Worm (Caenorhabditis elegans) whole organism, dauer: ENCODE measurements around the gene C18A3.7.

Experiments used
- unc-62 ChIP-seq: sonication (generic microtip); optimal IDR thresholded peaks from 2 replicates; lab custom pipeline; 2017; ENCODE audit warnings: missing biosample characterization, missing genetic modification reagents, missing genetic modification characterization

Gene C18A3.7

ce11 chrII:5701485-5701884 is 28.8 kb downstream of the C18A3.7 start:
- TF ChIP-seq unc-62 (GFP tag; lab: Kevin White, UChicago): no peak

ce11 chrII:5698869-5699268 is 31.4 kb downstream of the C18A3.7 start, which contains the start of the genes C25H3.10 and C25H3.1:
C25H3.10 (minus strand) TSS chrII:5698969.
C25H3.1 (plus strand) TSS chrII:5699071.
- TF ChIP-seq unc-62 (GFP tag; lab: Kevin White, UChicago): no peak

ce11 chrII:5698254-5698653 is 32.0 kb downstream of the C18A3.7 start:
- no peak for TF ChIP-seq unc-62 (GFP tag; lab: Kevin White, UChicago)

ce11 chrII:5697338-5697737 is 32.9 kb downstream of the C18A3.7 start:
- TF ChIP-seq unc-62 (GFP tag; lab: Kevin White, UChicago): no peak

- no peak for TF ChIP-seq unc-62 (GFP tag; lab: Kevin White, UChicago)
Measured at ce11 chrII:5696218-5696617, 34.0 kb downstream of the C18A3.7 start.

- no peak for TF ChIP-seq unc-62 (GFP tag; lab: Kevin White, UChicago)
Measured at ce11 chrII:5694798-5695197, 35.4 kb downstream of the C18A3.7 start, which contains the start of gene C25H3.14. C25H3.14 (plus strand) TSS chrII:5695098.

- TF ChIP-seq unc-62 (GFP tag; lab: Kevin White, UChicago): no peak
Measured at ce11 chrII:5693893-5694292, 36.4 kb downstream of the C18A3.7 start, which contains the start of gene C25H3.3. C25H3.3 (plus strand) TSS chrII:5694193.

- TF ChIP-seq unc-62 (GFP tag; lab: Kevin White, UChicago): no peak
Measured at ce11 chrII:5691216-5691771, 38.9 kb downstream of the C18A3.7 start, which contains the start of the genes ndub-5 and eif-2D. ndub-5 (minus strand) TSS chrII:5691353. eif-2D (plus strand) TSS chrII:5691721.

- TF ChIP-seq unc-62 (GFP tag; lab: Kevin White, UChicago): no peak
Measured at ce11 chrII:5688959-5689358, 41.3 kb downstream of the C18A3.7 start, which contains the start of gene C25H3.11. C25H3.11 (minus strand) TSS chrII:5689040.

ce11 chrII:5680703-5681102 is 49.5 kb downstream of the C18A3.7 start, which contains the start of gene flp-27:
flp-27 (plus strand) TSS chrII:5681003.
- TF ChIP-seq unc-62 (GFP tag; lab: Kevin White, UChicago): no peak
